Fruit fly (Drosophila melanogaster) Kc167 (cell line): Measurements from ENCODE around the gene CG31743.

ENCODE experiments used
- Myc ChIP-seq: fragments of >200 bp; optimal IDR thresholded peaks from 2 replicates; lab custom pipeline; 2017; ENCODE audit warnings: missing external identifiers
- Sin3A ChIP-seq: fragments of >200 bp; optimal IDR thresholded peaks from 2 replicates; lab custom pipeline; 2018; ENCODE audit warnings: missing external identifiers
- h ChIP-seq: fragments of >200 bp; optimal IDR thresholded peaks from 3 replicates; lab custom pipeline; 2018; ENCODE audit warnings: missing external identifiers
- insv ChIP-seq: fragments of >200 bp; optimal IDR thresholded peaks from 3 replicates; lab custom pipeline; 2018; ENCODE audit warnings: missing external identifiers
- psq ChIP-seq: fragments of >200 bp; optimal IDR thresholded peaks from 2 replicates; lab custom pipeline; 2017; ENCODE audit warnings: missing external identifiers
- ttk ChIP-seq: sonication (Bioruptor generic); optimal IDR thresholded peaks from 2 replicates; lab custom pipeline; 2017; ENCODE audit warnings: missing external identifiers

- TF ChIP-seq h (lab: Kevin White, UChicago) (no peak), psq (lab: Kevin White, UChicago) (no peak), Myc (lab: Kevin White, UChicago) (no peak), insv (lab: Kevin White, UChicago) (no peak), ttk (lab: Kevin White, UChicago) (no peak), Sin3A (lab: Kevin White, UChicago) (no peak)
Measured at dm6 chr2L:16859103-16859502, 20.2 kb upstream of the CG31743 start.
